Fruit fly (Drosophila melanogaster): ENCODE results near the gene Gs2.

dm6 chrX:11451027-11451572, 28.5 kb downstream of the Gs2 start:
- TF ChIP-seq Myc (optimal IDR thresholded peaks at IDR 0.05) (no peak), insv (optimal IDR thresholded peaks at IDR 0.05) (no peak)

All from Kc167 (cell line).